Worm (Caenorhabditis elegans): ENCODE data around the gene T24C2.3.

T24C2.3 gene

DNA sequence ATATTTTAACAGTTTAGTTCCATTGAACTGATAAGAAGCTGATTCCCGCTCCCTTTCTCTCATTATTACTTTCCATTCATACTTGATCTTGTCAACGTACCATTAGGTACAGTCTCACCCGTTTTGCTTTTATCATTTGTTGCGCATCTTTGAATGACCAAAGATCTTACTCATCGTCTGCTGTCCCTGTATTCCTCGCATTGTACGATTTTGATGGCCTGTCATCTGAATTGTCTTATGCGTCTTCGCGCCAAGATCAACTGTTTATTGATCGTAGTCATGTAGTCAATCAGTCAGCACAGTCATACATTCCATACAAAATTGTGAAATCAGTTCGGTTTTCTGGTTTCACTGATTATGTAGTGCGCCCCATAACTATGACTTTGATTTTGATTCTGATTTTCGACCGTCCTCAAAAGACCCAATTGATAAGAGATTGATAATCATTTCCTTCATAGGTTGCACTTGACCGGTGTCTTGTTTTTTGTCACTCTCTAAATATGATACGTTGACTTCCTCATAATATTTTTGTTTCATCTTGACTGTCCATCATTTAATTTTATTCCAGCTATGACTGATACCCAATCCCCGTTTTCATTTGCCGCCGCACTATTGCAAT lies 14.7 kb downstream of the T24C2.3 start, which contains the start of gene nhr-3:
TSS of gene nhr-3 (plus strand) at position 569 of the 619 bp plus-strand sequence.
- TF ChIP-seq nhr-237 (tag; optimal IDR thresholded peaks at IDR 0.05) (no peak), flh-1 (GFP tag; optimal IDR thresholded peaks at IDR 0.05) (no peak), ham-2 (GFP tag; optimal IDR thresholded peaks at IDR 0.05) (no peak), nhr-28 (tag; optimal IDR thresholded peaks at IDR 0.05) (no peak), elt-1 (tag; optimal IDR thresholded peaks at IDR 0.05; ENCODE audit: borderline replicate concordance, insufficient read depth) (peak; percentile 82), nhr-2 (tag; optimal IDR thresholded peaks at IDR 0.05) (no peak), cnd-1 (tag; optimal IDR thresholded peaks at IDR 0.05) (no peak), elt-3 (tag; optimal IDR thresholded peaks at IDR 0.05) (peak; percentile 36), ceh-39 (tag; optimal IDR thresholded peaks at IDR 0.05) (no peak), lin-32 (GFP tag; optimal IDR thresholded peaks at IDR 0.05) (no peak), hlh-1 (tag; optimal IDR thresholded peaks at IDR 0.05) (no peak), ztf-11 (tag; optimal IDR thresholded peaks at IDR 0.05) (no peak), unc-39 (tag; optimal IDR thresholded peaks at IDR 0.05) (no peak), unc-62 (GFP tag; optimal IDR thresholded peaks at IDR 0.05) (peak; percentile 57), blmp-1 (tag; optimal IDR thresholded peaks at IDR 0.05) (peak; percentile 36)

DNA sequence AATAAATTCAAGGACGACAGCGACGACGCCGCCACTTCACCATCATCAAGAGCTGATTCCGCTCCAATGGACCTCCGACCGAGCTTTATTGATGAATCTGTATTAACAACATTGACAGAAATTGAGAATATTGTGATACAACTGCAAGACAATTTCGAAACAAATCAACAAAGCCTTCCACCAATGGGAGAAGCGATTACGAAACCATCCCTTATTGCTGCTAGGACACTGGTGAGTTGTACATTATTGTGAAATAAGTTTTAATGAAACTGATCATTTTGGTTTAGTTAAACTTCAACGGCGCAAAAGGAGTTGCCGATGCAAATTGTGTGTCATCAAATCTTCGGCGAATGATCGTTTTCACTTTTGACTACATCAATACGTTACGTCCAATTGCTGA lies 15.8 kb downstream of the T24C2.3 start:
- TF ChIP-seq unc-62 (GFP tag; optimal IDR thresholded peaks at IDR 0.05) (no peak), pha-4 (tag; optimal IDR thresholded peaks at IDR 0.05) (no peak)

DNA sequence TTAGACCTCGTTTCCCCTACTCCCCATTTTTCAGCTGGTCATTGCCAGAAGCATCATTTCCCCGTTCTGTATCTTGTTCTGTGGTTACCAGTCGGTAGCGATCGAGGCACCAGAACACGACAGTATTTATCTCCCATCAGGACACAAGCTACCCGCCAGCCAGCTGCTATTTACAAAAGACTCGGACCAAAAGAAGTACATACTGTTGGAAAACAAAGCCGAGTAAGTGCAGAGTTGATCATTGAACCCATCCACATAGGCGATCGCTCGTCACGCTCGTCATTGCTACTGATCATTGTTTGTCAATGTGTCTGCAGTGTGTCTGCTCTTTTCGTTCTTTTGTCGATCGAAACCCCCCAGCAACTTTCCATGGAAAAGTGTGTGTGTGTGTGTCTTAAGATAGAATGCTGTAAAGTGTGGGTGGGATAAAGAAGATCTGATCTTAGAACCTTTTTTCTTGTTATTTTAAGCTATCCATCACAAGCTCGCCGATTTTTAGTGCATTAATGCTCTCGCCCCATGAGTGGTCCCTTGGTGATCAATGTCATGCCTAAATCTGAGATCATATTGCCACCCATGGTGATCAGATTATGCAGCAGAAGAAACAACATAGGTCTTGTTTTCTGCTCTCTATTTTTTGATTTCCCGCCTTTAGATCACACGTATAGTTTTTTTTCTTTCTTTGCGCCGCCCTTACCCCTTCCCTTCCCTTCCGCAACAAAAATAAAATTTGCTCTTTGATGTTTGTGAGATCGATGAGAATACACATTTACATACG lies 16.4 kb downstream of the T24C2.3 start:
- TF ChIP-seq elt-1 (tag; optimal IDR thresholded peaks at IDR 0.05; ENCODE audit: borderline replicate concordance, insufficient read depth) (no peak), mep-1 (tag; optimal IDR thresholded peaks at IDR 0.05) (no peak), nhr-12 (tag; optimal IDR thresholded peaks at IDR 0.05) (no peak), unc-62 (GFP tag; optimal IDR thresholded peaks at IDR 0.05) (no peak), hlh-1 (tag; optimal IDR thresholded peaks at IDR 0.05) (no peak), mab-5 (tag; optimal IDR thresholded peaks at IDR 0.05) (no peak), unc-39 (tag; optimal IDR thresholded peaks at IDR 0.05) (no peak), pha-4 (tag; optimal IDR thresholded peaks at IDR 0.05) (peak; percentile 52)

DNA sequence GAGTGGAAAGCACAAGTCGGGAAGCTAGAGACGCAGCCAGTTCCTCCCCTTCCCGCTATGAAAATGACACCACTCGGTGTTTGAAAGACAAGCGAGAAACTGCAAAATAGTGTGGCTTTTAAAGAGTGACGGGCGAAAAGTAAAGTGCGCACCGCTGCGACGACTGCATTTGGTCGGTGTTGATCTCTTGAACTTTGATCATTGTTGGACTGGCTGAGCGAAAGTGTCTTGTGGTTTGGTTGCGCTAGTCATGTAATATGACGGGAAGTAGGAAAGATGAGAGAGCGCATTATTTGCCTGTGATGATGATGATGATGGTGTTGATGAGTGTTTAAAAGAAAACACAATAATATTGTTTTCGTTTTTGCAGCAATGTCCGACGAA lies 17.0 kb downstream of the T24C2.3 start:
- TF ChIP-seq drap-1 (GFP tag; optimal IDR thresholded peaks at IDR 0.05), result peak; percentile 29
- TF ChIP-seq nhr-28 (tag; optimal IDR thresholded peaks at IDR 0.05), result peak; percentile 23
- TF ChIP-seq blmp-1 (tag; optimal IDR thresholded peaks at IDR 0.05), result peak; percentile 74
- TF ChIP-seq M03D4.4 (tag; optimal IDR thresholded peaks at IDR 0.05), result no peak
- TF ChIP-seq cnd-1 (tag; optimal IDR thresholded peaks at IDR 0.05), result no peak
- TF ChIP-seq unc-62 (GFP tag; optimal IDR thresholded peaks at IDR 0.05), result peak; percentile 93
- TF ChIP-seq unc-39 (tag; optimal IDR thresholded peaks at IDR 0.05), result no peak
- TF ChIP-seq sptf-1 (tag; optimal IDR thresholded peaks at IDR 0.05), result peak; percentile 30
- peak; percentile 56 for TF ChIP-seq elt-1 (tag; optimal IDR thresholded peaks at IDR 0.05; ENCODE audit: borderline replicate concordance, insufficient read depth)
- TF ChIP-seq elt-3 (tag; optimal IDR thresholded peaks at IDR 0.05), result peak; percentile 93
- peak; percentile 45 for TF ChIP-seq mep-1 (tag; optimal IDR thresholded peaks at IDR 0.05)
- TF ChIP-seq ham-2 (GFP tag; optimal IDR thresholded peaks at IDR 0.05), result peak; percentile 94
- TF ChIP-seq ces-1 (GFP tag; optimal IDR thresholded peaks at IDR 0.05), result peak; percentile 54
- TF ChIP-seq mls-2 (tag; optimal IDR thresholded peaks at IDR 0.05), result no peak
- no peak for TF ChIP-seq lin-32 (GFP tag; optimal IDR thresholded peaks at IDR 0.05)
- peak; percentile 95 for TF ChIP-seq nhr-237 (tag; optimal IDR thresholded peaks at IDR 0.05)
- no peak for TF ChIP-seq ceh-83 (GFP tag; optimal IDR thresholded peaks at IDR 0.05)
- TF ChIP-seq pha-4 (tag; optimal IDR thresholded peaks at IDR 0.05), result peak; percentile 88
- no peak for TF ChIP-seq nhr-12 (tag; optimal IDR thresholded peaks at IDR 0.05)
- TF ChIP-seq hlh-1 (tag; optimal IDR thresholded peaks at IDR 0.05), result peak; percentile 62
- TF ChIP-seq unc-120 (tag; optimal IDR thresholded peaks at IDR 0.05; ENCODE audit: poor library complexity, severe bottlenecking), result peak; percentile 85

DNA sequence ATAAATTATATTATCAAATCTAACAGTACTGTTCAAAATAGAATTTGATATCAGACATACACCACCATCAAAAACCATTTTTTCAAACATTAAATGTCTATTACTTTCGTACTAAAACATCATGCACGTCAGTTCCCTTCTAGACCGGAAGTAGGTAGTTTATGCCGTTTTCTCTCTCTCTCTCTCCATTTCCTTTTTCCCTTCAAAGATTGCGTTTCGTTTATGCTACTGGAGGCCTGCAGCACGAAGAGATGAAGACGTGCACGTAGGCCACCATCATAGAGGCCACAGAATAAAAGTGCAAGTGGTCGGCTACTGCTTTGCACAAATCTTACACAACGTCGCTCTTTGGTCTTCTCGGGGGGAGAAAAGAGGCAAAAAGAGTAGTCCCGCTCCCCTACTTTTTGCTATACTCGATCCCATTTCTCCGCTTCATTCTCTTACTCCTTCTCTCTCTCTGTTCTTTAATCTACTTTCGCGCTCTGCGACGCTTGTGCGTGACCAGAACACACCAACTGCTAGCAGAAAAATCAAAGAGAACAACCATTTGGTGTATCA lies 18.2 kb downstream of the T24C2.3 start:
- TF ChIP-seq unc-62 (GFP tag; optimal IDR thresholded peaks at IDR 0.05), result peak; percentile 11
- TF ChIP-seq mep-1 (tag; optimal IDR thresholded peaks at IDR 0.05), result no peak
- peak; percentile 1 for TF ChIP-seq lsy-2 (tag; optimal IDR thresholded peaks at IDR 0.05)
- TF ChIP-seq drap-1 (GFP tag; optimal IDR thresholded peaks at IDR 0.05), result peak; percentile 9
- peak; percentile 38 for TF ChIP-seq M03D4.4 (tag; optimal IDR thresholded peaks at IDR 0.05)
- peak; percentile 64 for TF ChIP-seq ces-1 (GFP tag; optimal IDR thresholded peaks at IDR 0.05)
- TF ChIP-seq hlh-1 (tag; optimal IDR thresholded peaks at IDR 0.05), result peak; percentile 80
- TF ChIP-seq nhr-2 (tag; optimal IDR thresholded peaks at IDR 0.05), result no peak
- no peak for TF ChIP-seq elt-3 (tag; optimal IDR thresholded peaks at IDR 0.05)
- peak; percentile 59 for TF ChIP-seq unc-120 (tag; optimal IDR thresholded peaks at IDR 0.05; ENCODE audit: poor library complexity, severe bottlenecking)
- peak; percentile 5 for TF ChIP-seq nhr-237 (tag; optimal IDR thresholded peaks at IDR 0.05)

Data from whole organism, mixed stage, embryonic.